Worm (Caenorhabditis elegans): ENCODE measurements around the gene C08E8.9.
"Not testable (repeated sequence)": the region's sequence is repeated elsewhere in the genome, so short reads cannot be mapped to it uniquely, and the experiment has no call there.

The C08E8.9 gene

ce11 chrV:18394203-18394602 is 29.5 kb downstream of the C08E8.9 start, which contains the start of gene Y51A2B.6:
TSS of gene Y51A2B.6 (minus strand) at chrV:18394303.
- TF ChIP-seq nhr-237 (tag; optimal IDR thresholded peaks at IDR 0.05) (no peak), nhr-28 (tag; optimal IDR thresholded peaks at IDR 0.05) (no peak), unc-62 (GFP tag; optimal IDR thresholded peaks at IDR 0.05) (no peak), ceh-83 (GFP tag; optimal IDR thresholded peaks at IDR 0.05) (no peak), blmp-1 (tag; optimal IDR thresholded peaks at IDR 0.05) (no peak), unc-39 (tag; optimal IDR thresholded peaks at IDR 0.05) (no peak), ceh-43 (GFP tag; optimal IDR thresholded peaks at IDR 0.05) (no peak), ces-1 (GFP tag; optimal IDR thresholded peaks at IDR 0.05) (no peak), bed-3 (GFP tag; optimal IDR thresholded peaks at IDR 0.05) (no peak), tbx-8 (GFP tag; optimal IDR thresholded peaks at IDR 0.05) (no peak), nhr-76 (tag; optimal IDR thresholded peaks at IDR 0.05) (no peak)

- no peak for TF ChIP-seq nhr-12 (tag; optimal IDR thresholded peaks at IDR 0.05)
- TF ChIP-seq ces-1 (GFP tag; optimal IDR thresholded peaks at IDR 0.05): no peak
- no peak for TF ChIP-seq mls-2 (tag; optimal IDR thresholded peaks at IDR 0.05)
- TF ChIP-seq cnd-1 (tag; optimal IDR thresholded peaks at IDR 0.05): no peak
- no peak for TF ChIP-seq unc-62 (GFP tag; optimal IDR thresholded peaks at IDR 0.05)
- TF ChIP-seq hlh-1 (tag; optimal IDR thresholded peaks at IDR 0.05): no peak
- no peak for TF ChIP-seq M03D4.4 (tag; optimal IDR thresholded peaks at IDR 0.05)
- no peak for TF ChIP-seq nhr-28 (tag; optimal IDR thresholded peaks at IDR 0.05)
- no peak for TF ChIP-seq mab-5 (tag; optimal IDR thresholded peaks at IDR 0.05)
- no peak for TF ChIP-seq ceh-83 (GFP tag; optimal IDR thresholded peaks at IDR 0.05)
- no peak for TF ChIP-seq elt-3 (tag; optimal IDR thresholded peaks at IDR 0.05)
- TF ChIP-seq lsy-2 (tag; optimal IDR thresholded peaks at IDR 0.05): no peak
- TF ChIP-seq tbx-8 (GFP tag; optimal IDR thresholded peaks at IDR 0.05): no peak
Measured at ce11 chrV:18395649-18396048, 31.0 kb downstream of the C08E8.9 start, which contains the start of gene Y51A2B.9. TSS of gene Y51A2B.9 (minus strand) at chrV:18395749.

DNA sequence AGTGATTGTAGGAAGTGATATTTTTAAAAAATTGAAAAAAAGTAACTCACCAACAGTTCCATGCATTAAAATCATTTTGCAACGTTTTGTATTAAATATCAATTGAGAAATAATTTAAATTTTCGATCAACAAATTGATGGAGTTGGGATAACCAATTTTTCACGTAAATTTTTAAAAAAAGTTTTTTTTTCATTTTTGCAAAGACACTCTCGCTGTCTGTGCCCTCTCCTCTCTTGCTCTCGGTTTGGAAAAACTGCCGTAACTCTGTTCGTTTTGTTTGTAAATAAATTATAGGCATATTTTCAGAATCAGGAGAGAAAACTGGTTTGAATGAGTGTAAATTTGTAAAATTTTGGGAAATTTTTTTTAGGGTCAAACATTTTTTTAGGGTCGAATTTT is 33.2 kb downstream of the C08E8.9 start, which contains the start of gene Y51A2B.16:
Gene Y51A2B.16 (minus strand): TSS at position 101 of the 400 bp plus-strand sequence.
- no peak for TF ChIP-seq drap-1 (GFP tag; optimal IDR thresholded peaks at IDR 0.05)
- no peak for TF ChIP-seq mab-5 (tag; optimal IDR thresholded peaks at IDR 0.05)
- TF ChIP-seq ces-1 (GFP tag; optimal IDR thresholded peaks at IDR 0.05): no peak
- TF ChIP-seq unc-120 (tag; optimal IDR thresholded peaks at IDR 0.05; ENCODE audit: poor library complexity, severe bottlenecking): no peak
- TF ChIP-seq hlh-1 (tag; optimal IDR thresholded peaks at IDR 0.05): no peak
- no peak for TF ChIP-seq unc-62 (GFP tag; optimal IDR thresholded peaks at IDR 0.05)
- TF ChIP-seq lin-13 (tag; optimal IDR thresholded peaks at IDR 0.05): no peak
- no peak for TF ChIP-seq nhr-237 (tag; optimal IDR thresholded peaks at IDR 0.05)
- no peak for TF ChIP-seq ceh-43 (GFP tag; optimal IDR thresholded peaks at IDR 0.05)

ce11 chrV:18402743-18403142 is 38.1 kb downstream of the C08E8.9 start:
- TF ChIP-seq nhr-2 (tag; optimal IDR thresholded peaks at IDR 0.05): no peak
- no peak for TF ChIP-seq blmp-1 (tag; optimal IDR thresholded peaks at IDR 0.05)
- TF ChIP-seq lin-13 (tag; optimal IDR thresholded peaks at IDR 0.05): no peak
- TF ChIP-seq nhr-12 (tag; optimal IDR thresholded peaks at IDR 0.05): no peak
- no peak for TF ChIP-seq hlh-1 (tag; optimal IDR thresholded peaks at IDR 0.05)
- no peak for TF ChIP-seq ztf-11 (tag; optimal IDR thresholded peaks at IDR 0.05)
- TF ChIP-seq mab-5 (tag; optimal IDR thresholded peaks at IDR 0.05): no peak
- TF ChIP-seq elt-3 (tag; optimal IDR thresholded peaks at IDR 0.05): no peak
- TF ChIP-seq elt-1 (tag; optimal IDR thresholded peaks at IDR 0.05; ENCODE audit: borderline replicate concordance, insufficient read depth): no peak
- no peak for TF ChIP-seq sem-2 (GFP tag; optimal IDR thresholded peaks at IDR 0.05)

- not testable (repeated sequence) for TF ChIP-seq sptf-1, unc-39, lsy-2 (tag; optimal IDR thresholded peaks at IDR 0.05)
Measured at ce11 chrV:18404767-18405166, 40.1 kb downstream of the C08E8.9 start, which contains the start of gene srh-209. TSS of gene srh-209 (minus strand) at chrV:18404867.

DNA sequence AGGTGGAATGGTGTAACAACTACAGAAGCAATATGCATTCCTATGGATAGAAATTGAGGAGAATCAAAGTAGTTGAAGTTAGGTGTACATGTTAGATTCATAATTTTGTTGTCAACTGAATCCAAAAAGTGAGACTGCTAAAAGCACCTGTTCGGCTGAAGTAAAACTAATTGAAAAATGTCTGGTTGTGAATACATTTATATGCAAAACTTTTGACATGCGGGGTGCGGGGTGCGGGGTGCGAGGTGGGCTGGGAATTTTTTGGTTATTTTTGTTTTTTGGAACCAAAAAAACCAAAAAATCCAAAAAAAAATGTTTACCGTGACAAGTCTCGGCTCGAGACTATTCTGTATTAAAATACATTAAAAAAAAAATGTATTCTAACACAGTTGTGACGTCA is 45.5 kb downstream of the C08E8.9 start, which contains the start of gene srh-207:
Gene srh-207 (minus strand): TSS at position 101 of the 400 bp plus-strand sequence.
- TF ChIP-seq M03D4.4 (tag; optimal IDR thresholded peaks at IDR 0.05) (no peak), pha-4 (tag; optimal IDR thresholded peaks at IDR 0.05) (no peak), nhr-237 (tag; optimal IDR thresholded peaks at IDR 0.05) (no peak)

All from whole organism, mixed stage, embryonic.